Worm (Caenorhabditis elegans) whole organism, L3 larva: ENCODE measurements around the gene C25H3.15.

Source experiments
- ama-1 ChIP-seq: fragments of 150-350 bp; optimal IDR thresholded peaks from 2 replicates; lab custom pipeline; 2018
- ceh-9 ChIP-seq: sonication (generic microtip); optimal IDR thresholded peaks from 2 replicates; lab custom pipeline; 2018; ENCODE audit warnings: missing biosample characterization, missing genetic modification characterization
- fos-1 ChIP-seq: fragments of 150-350 bp; optimal IDR thresholded peaks from 2 replicates; lab custom pipeline; 2014; ENCODE audit warnings: missing biosample characterization, missing genetic modification characterization
- lin-15B ChIP-seq: fragments of 150-350 bp; optimal IDR thresholded peaks from 2 replicates; lab custom pipeline; 2014; ENCODE audit warnings: missing biosample characterization, missing genetic modification characterization
- mdl-1 ChIP-seq: fragments of 150-350 bp; optimal IDR thresholded peaks from 2 replicates; lab custom pipeline; 2014; ENCODE audit warnings: missing biosample characterization, missing genetic modification characterization
- nfya-1 ChIP-seq: sonication (generic microtip); optimal IDR thresholded peaks from 2 replicates; lab custom pipeline; 2017; ENCODE audit warnings: missing genetic modification characterization, mild to moderate bottlenecking, missing compliant biosample characterization, antibody characterized with exemption, moderate library complexity; ENCODE audit not compliant: insufficient read depth
- nhr-11 ChIP-seq: fragments of 150-350 bp; optimal IDR thresholded peaks from 2 replicates; lab custom pipeline; 2014; ENCODE audit warnings: missing biosample characterization, missing genetic modification characterization
- pha-4 ChIP-seq: fragments of 150-350 bp; optimal IDR thresholded peaks from 2 replicates; lab custom pipeline; 2014; ENCODE audit warnings: missing biosample characterization, missing genetic modification reagents, missing genetic modification characterization
- sea-2 ChIP-seq: fragments of 150-350 bp; sonication (generic microtip); optimal IDR thresholded peaks from 4 replicates; lab custom pipeline; 2014; ENCODE audit warnings: missing biosample characterization, missing genetic modification reagents, missing genetic modification characterization
- tbx-2 ChIP-seq: sonication (generic microtip); optimal IDR thresholded peaks from 2 replicates; lab custom pipeline; 2016; ENCODE audit warnings: mild to moderate bottlenecking, missing genetic modification characterization, missing compliant biosample characterization
- unc-62 ChIP-seq: fragments of 150-350 bp; sonication (generic microtip); optimal IDR thresholded peaks from 4 replicates; lab custom pipeline; 2014; ENCODE audit warnings: missing biosample characterization, missing genetic modification reagents, missing genetic modification characterization

DNA sequence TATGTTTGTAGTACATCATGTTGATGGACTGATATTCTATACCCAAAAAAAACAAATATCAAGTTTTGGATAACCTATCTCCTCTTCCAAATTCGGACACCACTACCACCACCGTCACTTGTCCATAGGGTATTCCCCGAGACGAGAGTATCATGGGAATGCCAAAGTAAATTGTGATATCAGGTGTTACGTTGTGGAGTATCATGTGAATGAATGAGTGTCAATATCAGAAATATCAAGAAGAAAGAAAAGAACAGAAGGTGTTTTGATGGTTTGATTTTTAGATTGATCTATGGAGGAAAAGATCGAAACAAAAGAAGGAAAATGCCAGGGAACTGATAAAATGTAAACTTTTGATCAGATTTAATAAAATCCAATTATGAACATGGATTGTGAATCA is 33.1 kb downstream of the C25H3.15 start:
- TF ChIP-seq unc-62 (GFP tag; lab: Kevin White, UChicago) (no peak), mdl-1 (no peak), sea-2 (GFP tag; lab: Kevin White, UChicago) (no peak), tbx-2 (tag; lab: Kevin White, UChicago) (no peak), pha-4 (tag; lab: Kevin White, UChicago) (peak; percentile 52), fos-1 (tag; lab: Kevin White, UChicago) (no peak), nhr-11 (tag; lab: Kevin White, UChicago) (no peak), lin-15B (tag; lab: Kevin White, UChicago) (no peak), ceh-9 (tag; lab: Kevin White, UChicago) (no peak), nfya-1 (tag; lab: Kevin White, UChicago) (no peak), ama-1 (lab: Kevin White, UChicago) (no peak)
